Worm (Caenorhabditis elegans) whole organism, young adult: ENCODE data around the gene Y82E9BL.6.

Source experiments
- nhr-80 ChIP-seq: sonication (generic microtip); optimal IDR thresholded peaks from 2 replicates; lab custom pipeline; 2016; ENCODE audit warnings: missing genetic modification characterization, missing compliant biosample characterization
- ztf-26 ChIP-seq: sonication (generic microtip); optimal IDR thresholded peaks from 2 replicates; lab custom pipeline; 2017; ENCODE audit warnings: missing genetic modification characterization, missing compliant biosample characterization

The Y82E9BL.6 gene

ce11 chrIII:1295149-1295716 lies 50.4 kb downstream of the Y82E9BL.6 start, which contains the start of gene fbxa-35:
Gene fbxa-35 (plus strand): TSS chrIII:1295666.
- no peak for TF ChIP-seq ztf-26 (tag; lab: Kevin White, UChicago)
- TF ChIP-seq nhr-80 (tag; lab: Kevin White, UChicago), result peak; percentile 13
